Worm (Caenorhabditis elegans): ENCODE data around the gene srw-76.

srw-76 gene

DNA sequence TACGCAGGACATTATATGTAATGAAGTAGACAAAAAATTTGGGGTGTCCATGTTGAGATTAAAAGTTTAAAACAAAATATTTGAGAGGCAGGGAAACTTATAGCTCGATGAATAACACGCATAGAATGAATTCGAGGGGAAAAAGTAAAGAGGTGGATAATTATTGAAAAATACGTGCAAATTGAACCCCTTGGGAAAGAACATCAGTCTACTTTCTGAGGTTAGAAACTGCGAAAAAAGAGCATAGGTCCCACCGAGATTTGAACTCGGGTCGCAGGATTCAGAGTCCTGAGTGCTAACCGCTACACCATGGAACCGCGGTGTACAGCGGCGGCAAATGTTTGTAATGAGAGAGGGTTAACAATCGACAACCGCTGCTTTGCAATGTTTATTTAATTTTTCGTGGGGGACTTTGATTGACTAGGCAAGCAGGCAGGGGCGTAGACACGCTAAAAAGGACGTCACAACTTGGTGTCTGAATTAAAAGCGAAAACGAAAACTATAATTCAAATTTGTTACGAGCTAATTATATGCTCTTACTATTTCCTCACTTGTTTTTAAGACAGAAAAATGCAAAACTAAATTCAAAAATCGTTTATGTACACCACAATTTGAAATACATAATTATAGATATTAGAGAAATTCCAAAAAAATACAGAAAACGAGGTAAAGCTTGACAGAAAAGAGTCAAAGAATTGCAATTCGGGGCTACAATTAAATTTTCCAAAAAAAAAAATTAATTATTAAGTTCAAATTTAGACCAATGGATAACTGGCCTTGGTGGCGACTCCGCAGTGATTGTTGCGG, 45.9 kb downstream of the srw-76 start, which contains the start of gene srh-269 (continued):
- TF ChIP-seq pha-2 (tag; optimal IDR thresholded peaks at IDR 0.05) (peak; percentile 70), F13H6.1 (tag; optimal IDR thresholded peaks at IDR 0.05) (peak; percentile 45), pqm-1 (tag; optimal IDR thresholded peaks at IDR 0.05) (peak; percentile 31), nfya-1 (tag; optimal IDR thresholded peaks at IDR 0.05) (peak; percentile 61), ceh-30 (tag; optimal IDR thresholded peaks at IDR 0.05) (no peak), pax-1 (tag; optimal IDR thresholded peaks at IDR 0.05) (no peak), eyg-1 (tag; optimal IDR thresholded peaks at IDR 0.05) (no peak), ceh-22 (tag; optimal IDR thresholded peaks at IDR 0.05) (no peak), ceh-9 (tag; optimal IDR thresholded peaks at IDR 0.05) (peak; percentile 13), ttx-3 (tag; optimal IDR thresholded peaks at IDR 0.05) (peak; percentile 46), C38D4.7 (GFP tag; optimal IDR thresholded peaks at IDR 0.05) (peak; percentile 70), odd-2 (tag; optimal IDR thresholded peaks at IDR 0.05) (no peak), lin-11 (tag; optimal IDR thresholded peaks at IDR 0.05) (peak; percentile 58), fkh-6 (tag; optimal IDR thresholded peaks at IDR 0.05) (peak; percentile 67), ama-1 (optimal IDR thresholded peaks at IDR 0.05) (no peak), ceh-24 (tag; optimal IDR thresholded peaks at IDR 0.05) (no peak), fax-1 (tag; optimal IDR thresholded peaks at IDR 0.05) (peak; percentile 15), T23F11.4 (GFP tag; optimal IDR thresholded peaks at IDR 0.05) (no peak), tbx-7 (tag; optimal IDR thresholded peaks at IDR 0.05) (no peak), K02D7.2 (tag; optimal IDR thresholded peaks at IDR 0.05) (peak; percentile 50), unc-3 (GFP tag; conservative IDR thresholded peaks at IDR 0.05) (no peak), unc-3 (tag; optimal IDR thresholded peaks at IDR 0.05) (peak; percentile 32), ceh-6 (GFP tag; optimal IDR thresholded peaks at IDR 0.05) (peak; percentile 69), npax-4 (tag; optimal IDR thresholded peaks at IDR 0.05) (peak; percentile 18), gmeb-2 (tag; optimal IDR thresholded peaks at IDR 0.05) (peak; percentile 71), C08G9.2 (tag; optimal IDR thresholded peaks at IDR 0.05) (peak; percentile 61), elt-4 (tag; optimal IDR thresholded peaks at IDR 0.05) (no peak), rnt-1 (tag; optimal IDR thresholded peaks at IDR 0.05) (peak; percentile 74), che-1 (tag; optimal IDR thresholded peaks at IDR 0.05) (peak; percentile 79), hlh-15 (tag; optimal IDR thresholded peaks at IDR 0.05) (peak; percentile 49), ceh-14 (tag; optimal IDR thresholded peaks at IDR 0.05) (peak; percentile 74), pha-4 (tag; optimal IDR thresholded peaks at IDR 0.05) (no peak), unc-42 (tag; optimal IDR thresholded peaks at IDR 0.05) (no peak), dmd-4 (tag; optimal IDR thresholded peaks at IDR 0.05; ENCODE audit: borderline replicate concordance) (peak; percentile 20)

DNA sequence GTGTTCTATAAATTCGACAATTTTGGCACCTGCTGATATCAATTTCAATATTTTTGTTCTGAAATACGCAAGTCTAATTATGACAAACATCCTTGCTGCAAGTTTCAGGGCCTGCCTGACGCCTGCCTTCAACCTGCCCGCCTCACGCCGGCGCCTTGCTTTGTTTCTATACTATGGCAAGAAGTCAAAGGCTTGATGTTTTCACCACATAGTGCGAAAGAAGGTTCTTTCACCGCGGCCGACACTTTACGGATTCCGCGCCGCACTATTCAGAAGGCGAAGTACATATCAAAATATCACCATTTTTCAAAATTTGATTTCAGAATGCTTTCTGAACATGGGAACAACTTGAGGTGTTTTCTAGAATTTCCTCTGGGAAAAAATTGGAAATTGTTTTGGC, 48.6 kb downstream of the srw-76 start:
- no peak for TF ChIP-seq ceh-34 (tag; optimal IDR thresholded peaks at IDR 0.05)
- TF ChIP-seq nfya-1 (tag; optimal IDR thresholded peaks at IDR 0.05), result no peak
- TF ChIP-seq ceh-2 (tag; optimal IDR thresholded peaks at IDR 0.05), result no peak
- no peak for TF ChIP-seq hlh-8 (tag; optimal IDR thresholded peaks at IDR 0.05)
- no peak for TF ChIP-seq tbx-2 (tag; optimal IDR thresholded peaks at IDR 0.05)
- no peak for TF ChIP-seq pha-2 (tag; optimal IDR thresholded peaks at IDR 0.05)
- TF ChIP-seq dve-1 (tag; optimal IDR thresholded peaks at IDR 0.05), result no peak
- TF ChIP-seq sox-2 (GFP tag; IDR thresholded peaks at IDR 0.05), result no peak
- TF ChIP-seq gmeb-2 (tag; optimal IDR thresholded peaks at IDR 0.05), result no peak
- no peak for TF ChIP-seq C08G9.2 (tag; optimal IDR thresholded peaks at IDR 0.05)
- no peak for TF ChIP-seq hlh-15 (tag; optimal IDR thresholded peaks at IDR 0.05)
- TF ChIP-seq ceh-9 (tag; optimal IDR thresholded peaks at IDR 0.05), result no peak
- no peak for TF ChIP-seq pros-1 (tag; optimal IDR thresholded peaks at IDR 0.05)
- TF ChIP-seq elt-2 (tag; optimal IDR thresholded peaks at IDR 0.05), result no peak
- TF ChIP-seq eyg-1 (tag; optimal IDR thresholded peaks at IDR 0.05), result no peak
- no peak for TF ChIP-seq ceh-14 (tag; optimal IDR thresholded peaks at IDR 0.05)
- TF ChIP-seq ceh-31 (tag; optimal IDR thresholded peaks at IDR 0.05), result no peak
- no peak for TF ChIP-seq zip-5 (tag; optimal IDR thresholded peaks at IDR 0.05)
- no peak for TF ChIP-seq ceh-48 (tag; optimal IDR thresholded peaks at IDR 0.05)
